Worm (Caenorhabditis elegans): Measurements from ENCODE around the gene nhr-168.

ce11 chrV:13356210-13356609 is 22.5 kb upstream of the nhr-168 start:
- TF ChIP-seq unc-62 (GFP tag; optimal IDR thresholded peaks at IDR 0.05) = no peak
- TF ChIP-seq mep-1 (tag; optimal IDR thresholded peaks at IDR 0.05) = no peak
- TF ChIP-seq ztf-11 (tag; optimal IDR thresholded peaks at IDR 0.05) = no peak
- TF ChIP-seq lin-13 (tag; optimal IDR thresholded peaks at IDR 0.05) = no peak
- TF ChIP-seq mab-5 (tag; optimal IDR thresholded peaks at IDR 0.05) = no peak
- no peak for TF ChIP-seq pha-4 (tag; optimal IDR thresholded peaks at IDR 0.05)
